Worm (Caenorhabditis elegans) whole organism, young adult: ENCODE results near the gene R05G9.1.
A peak's percentile ranks its signal among the peaks of the same experiment; 100 is the strongest.

Source experiments
- B0336.3 ChIP-seq: fragments of 200-800 bp; sonication (Bioruptor generic); IDR thresholded peaks from 2 replicates; pipeline ENCODE4 v1.3.6; 2022; ENCODE audit warnings: missing genetic modification characterization, missing compliant biosample characterization
- C06A6.2 ChIP-seq: fragments of 200-800 bp; sonication (Bioruptor generic); conservative IDR thresholded peaks from 2 replicates; pipeline ENCODE4 v1.3.6; 2022; ENCODE audit warnings: missing genetic modification characterization, missing compliant biosample characterization
- F22D6.2 ChIP-seq: sonication (generic microtip); optimal IDR thresholded peaks from 2 replicates; lab custom pipeline; 2016; ENCODE audit warnings: mild to moderate bottlenecking, missing genetic modification characterization, missing compliant biosample characterization
- F37B4.10 ChIP-seq: fragments of 200-800 bp; sonication (Bioruptor generic); IDR thresholded peaks from 2 replicates; pipeline ENCODE4 v1.3.6; 2022; ENCODE audit warnings: missing genetic modification characterization, missing compliant biosample characterization
- F55B11.4 ChIP-seq: sonication (generic microtip); optimal IDR thresholded peaks from 2 replicates; lab custom pipeline; 2016; ENCODE audit warnings: missing compliant biosample characterization, missing genetic modification characterization, borderline replicate concordance; ENCODE audit not compliant: insufficient read depth
- K11D2.4 ChIP-seq: fragments of 200-800 bp; sonication (Bioruptor generic); IDR thresholded peaks from 2 replicates; pipeline ENCODE4 v1.3.6; 2022; ENCODE audit warnings: missing genetic modification reagents, missing genetic modification characterization, missing compliant biosample characterization
- T07F8.4 ChIP-seq: sonication (generic microtip); optimal IDR thresholded peaks from 2 replicates; lab custom pipeline; 2016; ENCODE audit warnings: mild to moderate bottlenecking, missing genetic modification characterization, moderate library complexity, missing compliant biosample characterization
- Y53F4B.3 ChIP-seq: fragments of 200-800 bp; sonication (Bioruptor generic); IDR thresholded peaks from 2 replicates; pipeline ENCODE4 v1.3.6; 2022; ENCODE audit warnings: missing genetic modification reagents, missing genetic modification characterization, missing compliant biosample characterization
- Y79H2A.3 ChIP-seq: fragments of 200-800 bp; sonication (Bioruptor generic); conservative IDR thresholded peaks from 2 replicates; pipeline ENCODE4 v1.3.6; 2022; ENCODE audit warnings: missing genetic modification reagents, missing genetic modification characterization, missing compliant biosample characterization
- ZK185.1 ChIP-seq: sonication (generic microtip); optimal IDR thresholded peaks from 2 replicates; lab custom pipeline; 2016; ENCODE audit warnings: mild to moderate bottlenecking, missing genetic modification characterization, missing compliant biosample characterization; ENCODE audit not compliant: poor library complexity, severe bottlenecking
- aptf-3 ChIP-seq: fragments of 200-800 bp; sonication (Bioruptor generic); IDR thresholded peaks from 2 replicates; pipeline ENCODE4 v1.3.6; 2022; ENCODE audit warnings: missing genetic modification characterization, missing compliant biosample characterization
- athp-1 ChIP-seq: sonication (generic microtip); optimal IDR thresholded peaks from 2 replicates; lab custom pipeline; 2017; ENCODE audit warnings: mild to moderate bottlenecking, missing genetic modification characterization, missing compliant biosample characterization
- attf-3 ChIP-seq: fragments of 200-800 bp; sonication (Bioruptor generic); conservative IDR thresholded peaks from 2 replicates; pipeline ENCODE4 v1.3.6; 2022; ENCODE audit warnings: missing genetic modification reagents, missing genetic modification characterization, missing compliant biosample characterization
- attf-5 ChIP-seq: fragments of 200-800 bp; sonication (Bioruptor generic); optimal IDR thresholded peaks from 2 replicates; lab custom pipeline; 2018; ENCODE audit warnings: mild to moderate bottlenecking, missing genetic modification characterization, missing compliant biosample characterization
- attf-6 ChIP-seq: fragments of 200-800 bp; sonication (Bioruptor generic); IDR thresholded peaks from 2 replicates; pipeline ENCODE4 v1.3.6; 2022; ENCODE audit warnings: missing genetic modification reagents, missing genetic modification characterization, missing compliant biosample characterization
- bed-2 ChIP-seq: fragments of 200-800 bp; sonication (Bioruptor generic); IDR thresholded peaks from 2 replicates; pipeline ENCODE4 v1.3.6; 2022; ENCODE audit warnings: missing genetic modification reagents, missing genetic modification characterization, missing compliant biosample characterization
- cebp-1 ChIP-seq, 2 experiments: fragments of 200-800 bp in 1 of 2; sonication (Bioruptor generic) in 1 of 2; sonication (generic microtip) in 1 of 2; IDR thresholded peaks in 1 of 2; optimal IDR thresholded peaks in 1 of 2; 2 replicates each; pipeline versions ENCODE4 v1.3.6 to Lab custom; 2017 to 2022; ENCODE audit warnings: missing compliant biosample characterization in 2 of 2, missing genetic modification characterization in 2 of 2, mild to moderate bottlenecking in 1 of 2, missing genetic modification reagents in 1 of 2, moderate library complexity in 1 of 2
- ceh-91 ChIP-seq: fragments of 200-800 bp; sonication (Bioruptor generic); IDR thresholded peaks from 2 replicates; pipeline ENCODE4 v1.3.6; 2022; ENCODE audit warnings: missing genetic modification reagents, missing genetic modification characterization, missing compliant biosample characterization
- chd-7 ChIP-seq: sonication (generic microtip); optimal IDR thresholded peaks from 2 replicates; lab custom pipeline; 2016; ENCODE audit warnings: mild to moderate bottlenecking, missing genetic modification characterization, moderate library complexity, missing compliant biosample characterization
- dox-1 ChIP-seq: fragments of 200-800 bp; sonication (Bioruptor generic); IDR thresholded peaks from 2 replicates; pipeline ENCODE4 v1.3.6; 2022; ENCODE audit warnings: missing genetic modification reagents, missing genetic modification characterization, missing compliant biosample characterization
- egl-18 ChIP-seq: fragments of 200-800 bp; sonication (Bioruptor generic); IDR thresholded peaks from 2 replicates; pipeline ENCODE4 v1.3.6; 2022; ENCODE audit warnings: missing genetic modification reagents, missing genetic modification characterization, missing compliant biosample characterization
- ekl-4 ChIP-seq: fragments of 200-800 bp; sonication (Bioruptor generic); IDR thresholded peaks from 2 replicates; pipeline ENCODE4 v1.3.6; 2022; ENCODE audit warnings: missing genetic modification reagents, missing genetic modification characterization, missing compliant biosample characterization
- ets-4 ChIP-seq: fragments of 200-800 bp; sonication (Bioruptor generic); optimal IDR thresholded peaks from 2 replicates; lab custom pipeline; 2018; ENCODE audit warnings: mild to moderate bottlenecking, missing genetic modification characterization, missing compliant biosample characterization
- gei-17 ChIP-seq: fragments of 200-800 bp; sonication (Bioruptor generic); optimal IDR thresholded peaks from 2 replicates; lab custom pipeline; 2018; ENCODE audit warnings: mild to moderate bottlenecking, missing genetic modification characterization, missing compliant biosample characterization
- him-1 ChIP-seq: sonication (generic microtip); optimal IDR thresholded peaks from 2 replicates; lab custom pipeline; 2016; ENCODE audit warnings: missing genotype, missing genetic modification reagents, missing genetic modification characterization, missing compliant biosample characterization
- hlh-12 ChIP-seq: sonication (generic microtip); optimal IDR thresholded peaks from 2 replicates; lab custom pipeline; 2016; ENCODE audit warnings: missing genetic modification characterization, missing compliant biosample characterization
- hsf-1 ChIP-seq: fragments of 200-800 bp; sonication (Bioruptor generic); IDR thresholded peaks from 2 replicates; pipeline ENCODE4 v1.3.6; 2022; ENCODE audit warnings: missing genetic modification reagents, missing genetic modification characterization, missing compliant biosample characterization
- let-607 ChIP-seq, 2 experiments: fragments of 200-800 bp in 1 of 2; sonication (Bioruptor generic) in 1 of 2; sonication (generic microtip) in 1 of 2; optimal IDR thresholded peaks; 2 replicates each; lab custom pipeline; 2016 to 2018; ENCODE audit warnings: mild to moderate bottlenecking in 2 of 2, missing compliant biosample characterization in 2 of 2, missing genetic modification characterization in 2 of 2, moderate library complexity in 2 of 2, missing genotype in 1 of 2
- lin-35 ChIP-seq, 3 experiments: fragments of 150-350 bp in 2 of 3; sonication (generic microtip) in 1 of 3; optimal IDR thresholded peaks; 2 replicates each; lab custom pipeline; 2014 to 2018; ENCODE audit warnings: missing biosample characterization in 3 of 3, missing genetic modification characterization in 3 of 3, missing genetic modification reagents in 3 of 3
- lin-40 ChIP-seq: sonication (generic microtip); optimal IDR thresholded peaks from 2 replicates; lab custom pipeline; 2016; ENCODE audit warnings: missing genetic modification characterization, mild to moderate bottlenecking, missing compliant biosample characterization, missing genotype, missing genetic modification reagents
- lin-54 ChIP-seq: fragments of 200-800 bp; sonication (Bioruptor generic); optimal IDR thresholded peaks from 2 replicates; lab custom pipeline; 2018; ENCODE audit warnings: mild to moderate bottlenecking, missing genetic modification characterization, missing compliant biosample characterization
- lir-1 ChIP-seq: fragments of 200-800 bp; sonication (Bioruptor generic); conservative IDR thresholded peaks from 2 replicates; pipeline ENCODE4 v1.3.6; 2022; ENCODE audit warnings: missing genetic modification reagents, missing genetic modification characterization, missing compliant biosample characterization
- lsl-1 ChIP-seq: fragments of 200-800 bp; sonication (Bioruptor generic); optimal IDR thresholded peaks from 2 replicates; lab custom pipeline; 2018; ENCODE audit warnings: mild to moderate bottlenecking, missing genetic modification characterization, moderate library complexity, missing compliant biosample characterization
- madf-10 ChIP-seq: sonication (generic microtip); optimal IDR thresholded peaks from 2 replicates; lab custom pipeline; 2016; ENCODE audit warnings: mild to moderate bottlenecking, missing genetic modification characterization, missing compliant biosample characterization
- madf-3 ChIP-seq: fragments of 200-800 bp; sonication (Bioruptor generic); IDR thresholded peaks from 2 replicates; pipeline ENCODE4 v1.3.6; 2022; ENCODE audit warnings: missing genetic modification reagents, missing genetic modification characterization, missing compliant biosample characterization
- mel-28 ChIP-seq: sonication (generic microtip); optimal IDR thresholded peaks from 2 replicates; lab custom pipeline; 2016; ENCODE audit warnings: borderline replicate concordance, mild to moderate bottlenecking, missing genetic modification characterization, missing compliant biosample characterization
- mes-4 ChIP-seq: sonication (generic microtip); optimal IDR thresholded peaks from 2 replicates; lab custom pipeline; 2016; ENCODE audit warnings: missing genotype, missing genetic modification characterization, missing compliant biosample characterization
- mxl-1 ChIP-seq: sonication (generic microtip); optimal IDR thresholded peaks from 2 replicates; lab custom pipeline; 2016; ENCODE audit warnings: missing genetic modification characterization, missing compliant biosample characterization
- nfyb-1 ChIP-seq: fragments of 200-800 bp; sonication (Bioruptor generic); IDR thresholded peaks from 2 replicates; pipeline ENCODE4 v1.3.6; 2022; ENCODE audit warnings: missing genetic modification reagents, missing genetic modification characterization, missing compliant biosample characterization
- nhr-179 ChIP-seq: sonication (generic microtip); optimal IDR thresholded peaks from 2 replicates; lab custom pipeline; 2016; ENCODE audit warnings: mild to moderate bottlenecking, missing genetic modification characterization, missing compliant biosample characterization
- snpc-4 ChIP-seq, 5 experiments: fragments of 150-350 bp in 1 of 5; sonication (generic microtip) in 4 of 5; optimal IDR thresholded peaks; 2 replicates each; lab custom pipeline; 2014 to 2018; ENCODE audit warnings: missing genetic modification characterization in 5 of 5, missing biosample characterization in 3 of 5, antibody characterized with exemption in 2 of 5, mild to moderate bottlenecking in 2 of 5, missing compliant biosample characterization in 2 of 5, missing genotype in 2 of 5, moderate library complexity in 2 of 5, missing genetic modification reagents in 1 of 5
- xnd-1 ChIP-seq: sonication (generic microtip); optimal IDR thresholded peaks from 2 replicates; lab custom pipeline; 2016; ENCODE audit warnings: missing genotype, missing genetic modification reagents, missing genetic modification characterization, missing compliant biosample characterization
- zfh-2 ChIP-seq: fragments of 200-800 bp; sonication (Bioruptor generic); conservative IDR thresholded peaks from 2 replicates; pipeline ENCODE4 v1.3.6; 2022; ENCODE audit warnings: missing genetic modification reagents, missing genetic modification characterization, missing compliant biosample characterization
- ztf-26 ChIP-seq: sonication (generic microtip); optimal IDR thresholded peaks from 2 replicates; lab custom pipeline; 2017; ENCODE audit warnings: missing genetic modification characterization, missing compliant biosample characterization

The R05G9.1 gene

ce11 chrII:6491187-6491586 lies 11.8 kb upstream of the R05G9.1 start (continued):
- TF ChIP-seq Y79H2A.3: peak; percentile 89
- TF ChIP-seq mel-28 (tag; lab: Kevin White, UChicago): no peak
- no peak for TF ChIP-seq let-607 (tag; optimal IDR thresholded peaks at IDR 0.05; lab: Kevin White, UChicago)
- no peak for TF ChIP-seq bed-2 (GFP tag; lab: Robert Waterston, UW)
- no peak for TF ChIP-seq ets-4
- no peak for TF ChIP-seq aptf-3
- peak; percentile 86 for TF ChIP-seq madf-3
- TF ChIP-seq egl-18 (GFP tag; lab: Robert Waterston, UW): no peak
- TF ChIP-seq hlh-12: no peak
- peak; percentile 28; the same call in 1 of the 2 replicates for TF ChIP-seq B0336.3 (GFP tag; lab: Robert Waterston, UW)
- TF ChIP-seq mxl-1 (tag; lab: Kevin White, UChicago): no peak
- no peak for TF ChIP-seq C06A6.2 (GFP tag; lab: Robert Waterston, UW)
- TF ChIP-seq lir-1: no peak
- peak; percentile 78 for TF ChIP-seq attf-6
- TF ChIP-seq gei-17 (GFP tag; lab: Kevin White, UChicago): no peak
- TF ChIP-seq T07F8.4 (tag; lab: Kevin White, UChicago): peak; percentile 6
- peak; percentile 39 for TF ChIP-seq xnd-1 (tag; lab: Kevin White, UChicago)
- no peak for TF ChIP-seq ZK185.1
- peak; percentile 81 for TF ChIP-seq athp-1 (tag; lab: Kevin White, UChicago)
- peak; percentile 84 for TF ChIP-seq ekl-4
- TF ChIP-seq snpc-4 (GFP tag; optimal IDR thresholded peaks at IDR 0.05; lab: Kevin White, UChicago): no peak
- no peak for TF ChIP-seq snpc-4 (tag; optimal IDR thresholded peaks at IDR 0.05; lab: Kevin White, UChicago)
- TF ChIP-seq ztf-26 (tag; lab: Kevin White, UChicago): no peak
- TF ChIP-seq lsl-1 (GFP tag; lab: Kevin White, UChicago): peak; percentile 79
- TF ChIP-seq madf-10 (tag; lab: Kevin White, UChicago): no peak
- TF ChIP-seq cebp-1 (GFP tag; IDR thresholded peaks at IDR 0.05; lab: Robert Waterston, UW): 0 out of 2 replicates have a peak, but pooled peaks have one; percentile 18
- peak; percentile 50 for TF ChIP-seq cebp-1 (tag; optimal IDR thresholded peaks at IDR 0.05; lab: Kevin White, UChicago)
- peak; percentile 69 for TF ChIP-seq lin-54 (GFP tag; lab: Kevin White, UChicago)
- TF ChIP-seq F55B11.4: no peak
- no peak for TF ChIP-seq zfh-2 (GFP tag; lab: Robert Waterston, UW)

DNA sequence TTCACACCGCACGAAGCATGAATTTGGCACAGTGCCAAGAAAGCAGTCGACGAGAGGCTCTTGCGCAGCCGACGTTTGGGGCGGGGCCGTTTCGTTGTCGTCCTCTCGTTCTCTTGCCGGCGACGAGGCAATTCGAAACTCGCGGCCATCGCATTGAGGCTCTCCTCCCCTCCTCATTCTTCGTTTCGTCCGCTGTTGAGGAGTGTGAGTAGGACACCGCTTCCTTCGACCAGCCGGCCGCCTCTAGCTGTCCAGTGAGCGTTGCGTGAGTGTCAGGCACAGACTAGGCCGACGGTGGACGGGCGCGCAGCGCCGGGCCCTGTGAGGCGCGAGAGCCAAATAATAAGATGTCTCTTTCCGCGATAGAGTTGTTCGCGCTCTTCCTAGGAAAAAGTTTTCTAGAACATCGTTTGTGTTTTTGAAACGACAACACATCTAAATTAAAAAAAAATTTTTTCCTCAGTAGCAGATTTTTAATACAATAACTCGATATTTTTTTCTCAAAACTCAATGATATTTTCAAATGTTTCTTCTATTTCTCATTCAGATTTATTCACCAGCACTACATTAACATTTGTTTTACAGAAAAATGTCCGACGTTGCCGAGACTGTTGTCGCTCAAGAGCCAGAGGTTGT lies 11.0 kb upstream of the R05G9.1 start, which contains the start of the genes T28D9.11 and T28D9.1:
Gene T28D9.11, minus strand, starts transcription at position 177 of the 636 bp plus-strand sequence.
Gene T28D9.1, plus strand, starts transcription at position 586 of the 636 bp plus-strand sequence.
- no peak for TF ChIP-seq F37B4.10
- TF ChIP-seq attf-3 (GFP tag; lab: Robert Waterston, UW): 0 out of 2 replicates have a peak, but pooled peaks have one; percentile 28
- no peak for TF ChIP-seq F22D6.2
- peak; percentile 66 for TF ChIP-seq dox-1 (GFP tag; lab: Robert Waterston, UW)
- peak; percentile 12 for TF ChIP-seq chd-7 (tag; lab: Kevin White, UChicago)
- peak; percentile 72 for TF ChIP-seq attf-5
- TF ChIP-seq F55B11.4: no peak
- peak in 1 of 3 experiments; percentile 45 for TF ChIP-seq lin-35 (GFP tag; optimal IDR thresholded peaks at IDR 0.05; lab: Kevin White, UChicago)
- TF ChIP-seq hsf-1 (GFP tag; lab: Robert Waterston, UW): no peak
- 0 out of 2 replicates have a peak, but pooled peaks have one; percentile 25 for TF ChIP-seq ceh-91 (GFP tag; lab: Robert Waterston, UW)
- 0 out of 2 replicates have a peak, but pooled peaks have one; percentile 40 for TF ChIP-seq egl-18 (GFP tag; lab: Robert Waterston, UW)
- peak; percentile 99 for TF ChIP-seq zfh-2 (GFP tag; lab: Robert Waterston, UW)
- no peak; the same call in 1 of the 2 replicates for TF ChIP-seq cebp-1 (GFP tag; IDR thresholded peaks at IDR 0.05; lab: Robert Waterston, UW)
- TF ChIP-seq cebp-1 (tag; optimal IDR thresholded peaks at IDR 0.05; lab: Kevin White, UChicago): peak; percentile 57
- TF ChIP-seq attf-6: no peak
- TF ChIP-seq nfyb-1 (GFP tag; lab: Robert Waterston, UW): peak; percentile 34; the same call in 1 of the 2 replicates
- no peak for TF ChIP-seq Y53F4B.3 (GFP tag; lab: Robert Waterston, UW)
- peak; percentile 46 for TF ChIP-seq lin-54 (GFP tag; lab: Kevin White, UChicago)
- TF ChIP-seq lin-40 (tag; lab: Kevin White, UChicago): peak; percentile 22
- peak; percentile 46; the same call in 1 of the 2 replicates for TF ChIP-seq K11D2.4
- no peak for TF ChIP-seq mes-4 (tag; lab: Kevin White, UChicago)
- TF ChIP-seq nhr-179 (tag; lab: Kevin White, UChicago): no peak
- 0 out of 2 replicates have a peak, but pooled peaks have one; percentile 35 for TF ChIP-seq ekl-4
- TF ChIP-seq him-1 (tag; lab: Kevin White, UChicago): no peak
- peak; percentile 28 for TF ChIP-seq madf-10 (tag; lab: Kevin White, UChicago)
- no peak for TF ChIP-seq gei-17 (GFP tag; lab: Kevin White, UChicago)
